Fruit fly (Drosophila melanogaster): ENCODE results near the gene Tbc1d15-17.

dm6 chr2L:252174-252573 lies 45.2 kb downstream of the Tbc1d15-17 start, which contains the start of gene Rpp30:
- TF ChIP-seq dimm (GFP tag; IDR thresholded peaks at IDR 0.05) (no peak), ttk (GFP tag; IDR thresholded peaks at IDR 0.05) (no peak), Dll (GFP tag; IDR thresholded peaks at IDR 0.05; ENCODE audit: partially characterized antibody) (peak; percentile 49; the same call in 2 of the 4 replicates), her (GFP tag; optimal IDR thresholded peaks at IDR 0.05) (no peak), D19A (tag; optimal IDR thresholded peaks at IDR 0.05) (no peak)
